Fruit fly (Drosophila melanogaster) whole organism, embryonic: ENCODE measurements around the gene CG5191.

Source experiments
- BtbVII ChIP-seq: fragments of 200-800 bp; sonication (Bioruptor generic); optimal IDR thresholded peaks from 3 replicates; lab custom pipeline; 2017; ENCODE audit warnings: missing biosample characterization, mild to moderate bottlenecking, missing genetic modification characterization
- CG10979 ChIP-seq: fragments of 200-800 bp; sonication (Bioruptor generic); optimal IDR thresholded peaks from 2 replicates; lab custom pipeline; 2018; ENCODE audit warnings: missing biosample characterization, mild to moderate bottlenecking, missing genetic modification characterization, moderate library complexity
- CG11723 ChIP-seq: fragments of 200-800 bp; sonication (Bioruptor generic); optimal IDR thresholded peaks from 2 replicates; lab custom pipeline; 2017; ENCODE audit warnings: missing biosample characterization, mild to moderate bottlenecking, missing genetic modification characterization
- CG12071 ChIP-seq: fragments of 200-800 bp; sonication (Bioruptor generic); optimal IDR thresholded peaks from 3 replicates; lab custom pipeline; 2018; ENCODE audit warnings: missing biosample characterization, mild to moderate bottlenecking, missing genetic modification characterization
- CG12391 ChIP-seq: fragments of 200-800 bp; sonication (Bioruptor generic); optimal IDR thresholded peaks from 3 replicates; lab custom pipeline; 2018; ENCODE audit warnings: missing biosample characterization, mild to moderate bottlenecking, missing genetic modification characterization, moderate library complexity
- CG12659 ChIP-seq: fragments of 200-800 bp; sonication (Bioruptor generic); optimal IDR thresholded peaks from 3 replicates; lab custom pipeline; 2017; ENCODE audit warnings: mild to moderate bottlenecking, missing biosample characterization, missing genetic modification reagents, missing genetic modification characterization
- CG14050 ChIP-seq: fragments of 200-800 bp; sonication (Bioruptor generic); IDR thresholded peaks from 3 replicates; pipeline ENCODE4 v1.3.6; 2022; ENCODE audit warnings: missing biosample characterization, missing genetic modification characterization
- CG14710 ChIP-seq: fragments of 200-800 bp; sonication (Bioruptor generic); optimal IDR thresholded peaks from 3 replicates; lab custom pipeline; 2019; ENCODE audit warnings: missing biosample characterization, mild to moderate bottlenecking, missing genetic modification characterization, moderate library complexity
- CG15601 ChIP-seq: fragments of 200-800 bp; sonication (Bioruptor generic); optimal IDR thresholded peaks from 3 replicates; lab custom pipeline; 2019; ENCODE audit warnings: missing biosample characterization, mild to moderate bottlenecking, missing genetic modification characterization, moderate library complexity
- CG16779 ChIP-seq: fragments of 200-800 bp; sonication (Bioruptor generic); IDR thresholded peaks from 2 replicates; pipeline ENCODE4 v1.3.6; 2022; ENCODE audit warnings: missing biosample characterization, missing genetic modification characterization
- CG17186 ChIP-seq: fragments of 200-800 bp; sonication (Bioruptor generic); optimal IDR thresholded peaks from 3 replicates; lab custom pipeline; 2017; ENCODE audit warnings: missing biosample characterization, missing genetic modification reagents, missing genetic modification characterization
- CG2120 ChIP-seq: fragments of 200-800 bp; sonication (Bioruptor generic); optimal IDR thresholded peaks from 3 replicates; lab custom pipeline; 2016; ENCODE audit warnings: missing biosample characterization, missing genetic modification characterization
- CG34422 ChIP-seq: fragments of 200-800 bp; sonication (Bioruptor generic); IDR thresholded peaks from 3 replicates; pipeline ENCODE4 v1.3.6; 2022; ENCODE audit warnings: missing biosample characterization, missing genetic modification characterization
- CG4328 ChIP-seq: fragments of 200-800 bp; sonication (Bioruptor generic); optimal IDR thresholded peaks from 3 replicates; lab custom pipeline; 2017; ENCODE audit warnings: missing biosample characterization, missing genetic modification reagents, missing genetic modification characterization
- CG43689 ChIP-seq: fragments of 200-800 bp; sonication (Bioruptor generic); IDR thresholded peaks from 2 replicates; pipeline ENCODE4 v1.3.6; 2022; ENCODE audit warnings: missing biosample characterization, missing genetic modification characterization
- CG4730 ChIP-seq: fragments of 200-800 bp; sonication (Bioruptor generic); IDR thresholded peaks from 2 replicates; pipeline ENCODE4 v1.3.6; 2022; ENCODE audit warnings: missing biosample characterization, missing genetic modification characterization
- CG7928 ChIP-seq: fragments of 200-800 bp; sonication (Bioruptor generic); optimal IDR thresholded peaks from 2 replicates; lab custom pipeline; 2017; ENCODE audit warnings: missing biosample characterization, mild to moderate bottlenecking, missing genetic modification characterization
- CG7963 ChIP-seq: fragments of 200-800 bp; sonication (Bioruptor generic); IDR thresholded peaks from 3 replicates; pipeline ENCODE4 v1.3.6; 2022; ENCODE audit warnings: missing biosample characterization, missing genetic modification characterization; ENCODE audit not compliant: partially characterized antibody
- CG8924 ChIP-seq: fragments of 200-800 bp; optimal IDR thresholded peaks from 3 replicates; lab custom pipeline; 2019; ENCODE audit warnings: missing biosample characterization, mild to moderate bottlenecking, missing genetic modification characterization, moderate library complexity
- Dip2 ChIP-seq: fragments of 200-800 bp; sonication (Bioruptor generic); IDR thresholded peaks from 2 replicates; pipeline ENCODE4 v1.3.6; 2022; ENCODE audit warnings: missing biosample characterization, missing genetic modification characterization
- Doc2 ChIP-seq: fragments of 200-800 bp; sonication (Bioruptor generic); IDR thresholded peaks from 2 replicates; pipeline ENCODE4 v1.3.6; 2022; ENCODE audit warnings: missing biosample characterization, missing genetic modification characterization
- Eip74EF ChIP-seq, 2 experiments: fragments of 200-800 bp in 1 of 2; fragments of >200 bp in 1 of 2; sonication (Bioruptor generic) in 1 of 2; optimal IDR thresholded peaks; 2 replicates each; lab custom pipeline; 2017 to 2019; ENCODE audit warnings: missing biosample characterization in 2 of 2, missing genetic modification characterization in 2 of 2, mild to moderate bottlenecking in 1 of 2, moderate library complexity in 1 of 2
- Elba2 ChIP-seq: fragments of 200-800 bp; sonication (Bioruptor generic); optimal IDR thresholded peaks from 3 replicates; lab custom pipeline; 2016; ENCODE audit warnings: missing biosample characterization, missing genetic modification characterization
- Gsc ChIP-seq: fragments of 200-800 bp; sonication (Bioruptor generic); IDR thresholded peaks from 2 replicates; pipeline ENCODE4 v1.3.6; 2022; ENCODE audit warnings: missing biosample characterization, missing genetic modification characterization
- HmgZ ChIP-seq: fragments of 200-800 bp; sonication (Bioruptor generic); optimal IDR thresholded peaks from 2 replicates; lab custom pipeline; 2018; ENCODE audit warnings: missing biosample characterization, mild to moderate bottlenecking, missing genetic modification characterization
- NFAT ChIP-seq: fragments of 200-800 bp; sonication (Bioruptor generic); IDR thresholded peaks from 2 replicates; pipeline ENCODE4 v1.3.6; 2022; ENCODE audit warnings: missing biosample characterization, missing genetic modification characterization
- Sry-δ ChIP-seq: fragments of 200-800 bp; sonication (Bioruptor generic); optimal IDR thresholded peaks from 2 replicates; lab custom pipeline; 2016; ENCODE audit warnings: missing biosample characterization, missing genetic modification characterization
- Stat92E ChIP-seq, 3 experiments: fragments of >200 bp in 2 of 3; fragments of 200-800 bp in 1 of 3; sonication (Bioruptor generic) in 1 of 3; optimal IDR thresholded peaks; 2 replicates each; lab custom pipeline; 2017 to 2019; ENCODE audit warnings: missing biosample characterization in 3 of 3, missing genetic modification characterization in 3 of 3, mild to moderate bottlenecking in 1 of 3, moderate library complexity in 1 of 3
- al ChIP-seq: fragments of 200-800 bp; sonication (Bioruptor generic); IDR thresholded peaks from 2 replicates; pipeline ENCODE4 v1.3.6; 2022; ENCODE audit warnings: missing biosample characterization, missing genetic modification characterization
- ase ChIP-seq: fragments of 200-800 bp; sonication (Bioruptor generic); IDR thresholded peaks from 3 replicates; pipeline ENCODE4 v1.3.6; 2022; ENCODE audit warnings: missing biosample characterization, missing genetic modification characterization
- ato ChIP-seq: fragments of 200-800 bp; sonication (Bioruptor generic); IDR thresholded peaks from 2 replicates; pipeline ENCODE4 v1.3.6; 2022; ENCODE audit warnings: missing biosample characterization, missing genetic modification characterization; ENCODE audit not compliant: partially characterized antibody
- az2 ChIP-seq: fragments of 200-800 bp; sonication (Bioruptor generic); optimal IDR thresholded peaks from 3 replicates; lab custom pipeline; 2016; ENCODE audit warnings: missing biosample characterization, missing genetic modification characterization
- cg ChIP-seq: fragments of 200-800 bp; sonication (Bioruptor generic); optimal IDR thresholded peaks from 3 replicates; lab custom pipeline; 2019; ENCODE audit warnings: missing biosample characterization, mild to moderate bottlenecking, missing genetic modification characterization, moderate library complexity
- crp ChIP-seq, 2 experiments: fragments of 200-800 bp; sonication (Bioruptor generic); optimal IDR thresholded peaks; 2 replicates in 1 of 2; 3 replicates in 1 of 2; lab custom pipeline; 2017; ENCODE audit warnings: missing biosample characterization in 2 of 2, missing genetic modification characterization in 2 of 2, mild to moderate bottlenecking in 1 of 2, moderate library complexity in 1 of 2
- dan ChIP-seq: fragments of 200-800 bp; sonication (Bioruptor generic); IDR thresholded peaks from 2 replicates; pipeline ENCODE4 v1.3.6; 2022; ENCODE audit warnings: missing biosample characterization, missing genetic modification characterization
- ems ChIP-seq: fragments of 200-800 bp; sonication (Bioruptor generic); optimal IDR thresholded peaks from 3 replicates; lab custom pipeline; 2016; ENCODE audit warnings: missing biosample characterization, missing genetic modification characterization
- ewg ChIP-seq: fragments of 200-800 bp; sonication (Bioruptor generic); optimal IDR thresholded peaks from 3 replicates; lab custom pipeline; 2017; ENCODE audit warnings: mild to moderate bottlenecking, missing biosample characterization, missing genetic modification reagents, missing genetic modification characterization
- fru ChIP-seq: fragments of >200 bp; optimal IDR thresholded peaks from 2 replicates; lab custom pipeline; 2017
- ftz-f1 ChIP-seq: fragments of 200-800 bp; sonication (Bioruptor generic); optimal IDR thresholded peaks from 2 replicates; lab custom pipeline; 2016; ENCODE audit warnings: missing biosample characterization, missing genetic modification characterization
- gfzf ChIP-seq: fragments of 200-800 bp; sonication (Bioruptor generic); optimal IDR thresholded peaks from 2 replicates; lab custom pipeline; 2016; ENCODE audit warnings: missing biosample characterization, mild to moderate bottlenecking, missing genetic modification characterization, moderate library complexity
- nerfin-2 ChIP-seq: fragments of 200-800 bp; sonication (Bioruptor generic); IDR thresholded peaks from 2 replicates; pipeline ENCODE4 v1.3.6; 2022; ENCODE audit warnings: missing biosample characterization, missing genetic modification characterization; ENCODE audit not compliant: partially characterized antibody
- nom ChIP-seq: fragments of 200-800 bp; sonication (Bioruptor generic); optimal IDR thresholded peaks from 2 replicates; lab custom pipeline; 2017; ENCODE audit warnings: missing biosample characterization, missing genetic modification characterization, mild to moderate bottlenecking, moderate library complexity, missing genetic modification reagents
- otp ChIP-seq: fragments of 200-800 bp; sonication (Bioruptor generic); IDR thresholded peaks from 3 replicates; pipeline ENCODE4, ENCODE4 v1.3.6; 2022; ENCODE audit warnings: missing biosample characterization, missing genetic modification characterization
- pnt ChIP-seq: fragments of 200-800 bp; sonication (Bioruptor generic); optimal IDR thresholded peaks from 3 replicates; lab custom pipeline; 2016; ENCODE audit warnings: missing biosample characterization, missing genetic modification characterization
- pum ChIP-seq: fragments of 200-800 bp; sonication (Bioruptor generic); optimal IDR thresholded peaks from 2 replicates; lab custom pipeline; 2016; ENCODE audit warnings: missing biosample characterization, missing genetic modification characterization
- ranshi ChIP-seq: fragments of 200-800 bp; sonication (Bioruptor generic); IDR thresholded peaks from 2 replicates; pipeline ENCODE4 v1.3.6; 2022; ENCODE audit warnings: missing biosample characterization, missing genetic modification characterization
- scrt ChIP-seq: fragments of 200-800 bp; sonication (Bioruptor generic); optimal IDR thresholded peaks from 2 replicates; lab custom pipeline; 2018; ENCODE audit warnings: missing biosample characterization, mild to moderate bottlenecking, missing genetic modification characterization, moderate library complexity
- vnd ChIP-seq: fragments of 200-800 bp; sonication (Bioruptor generic); IDR thresholded peaks from 3 replicates; pipeline ENCODE4 v1.3.6; 2022; ENCODE audit warnings: missing biosample characterization, missing genetic modification characterization; ENCODE audit not compliant: partially characterized antibody
- yki ChIP-seq: fragments of >200 bp; optimal IDR thresholded peaks from 3 replicates; lab custom pipeline; 2018

Gene CG5191

DNA sequence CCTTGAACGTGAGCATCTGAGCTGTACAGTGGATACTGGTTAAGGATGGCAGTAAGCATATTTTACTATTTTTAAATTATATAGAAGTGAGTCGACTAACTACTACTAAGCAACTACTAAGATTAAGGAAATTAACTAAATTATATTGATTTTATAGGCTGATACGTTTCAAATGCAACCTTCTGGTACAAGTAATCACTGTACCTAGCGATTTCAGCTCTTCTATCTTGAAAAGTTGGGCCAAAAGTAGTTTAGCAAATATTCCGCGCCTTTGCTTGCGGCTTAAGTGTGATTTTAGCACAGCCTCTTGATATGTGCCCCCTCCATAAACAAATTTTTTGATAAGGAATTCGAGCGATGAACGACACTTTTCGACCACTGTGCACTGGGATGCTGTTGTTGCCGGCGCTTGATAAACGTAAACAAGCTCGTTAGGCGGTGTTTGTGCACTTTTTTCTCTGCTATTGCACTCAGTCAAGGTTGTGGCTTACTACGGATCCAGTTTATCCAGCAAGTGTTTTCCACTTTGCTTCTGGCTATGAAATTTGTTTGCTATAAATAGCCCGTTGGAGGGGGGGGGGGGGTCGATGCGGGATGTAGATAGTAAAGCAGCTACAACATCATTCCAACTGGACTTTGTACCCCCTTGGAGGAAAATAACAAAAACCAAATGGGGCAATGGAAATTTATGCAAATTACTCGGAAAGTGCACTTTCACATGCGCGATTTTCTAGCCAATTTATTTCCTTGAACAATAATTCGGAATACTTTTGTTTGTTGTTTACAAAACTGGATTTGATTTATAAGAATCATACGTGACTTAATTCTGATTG, 4.2 kb upstream of the CG5191 start (continued):
- TF ChIP-seq NFAT (GFP tag; lab: Robert Waterston, UW) (peak; percentile 73), CG16779 (GFP tag; lab: Robert Waterston, UW) (peak; percentile 83), ems (GFP tag; lab: Kevin White, UChicago) (no peak), CG14710 (tag; lab: Kevin White, UChicago) (peak; percentile 18), vnd (GFP tag; lab: Robert Waterston, UW) (no peak), al (peak; percentile 89), Eip74EF (GFP tag; optimal IDR thresholded peaks at IDR 0.05; lab: Kevin White, UChicago) (no peak), scrt (peak; percentile 68), CG12071 (GFP tag; lab: Kevin White, UChicago) (no peak), dan (GFP tag; lab: Robert Waterston, UW) (no peak), ewg (GFP tag; lab: Kevin White, UChicago) (peak; percentile 3), fru (lab: Kevin White, UChicago) (no peak), CG2120 (peak; percentile 85), gfzf (GFP tag; lab: Kevin White, UChicago) (no peak), CG4328 (GFP tag; lab: Kevin White, UChicago) (no peak), pum (no peak), ato (GFP tag; lab: Robert Waterston, UW) (no peak), CG4730 (GFP tag; lab: Robert Waterston, UW) (peak; percentile 79), Elba2 (GFP tag; lab: Kevin White, UChicago) (no peak), CG34422 (GFP tag; lab: Robert Waterston, UW) (peak; percentile 78), ftz-f1 (GFP tag; lab: Kevin White, UChicago) (peak; percentile 65), CG7928 (GFP tag; lab: Kevin White, UChicago) (peak; percentile 4), BtbVII (peak; percentile 83), CG7963 (GFP tag; lab: Robert Waterston, UW) (no peak), CG14050 (GFP tag; lab: Robert Waterston, UW) (peak; percentile 65), HmgZ (tag; lab: Kevin White, UChicago) (no peak), Stat92E (GFP tag; optimal IDR thresholded peaks at IDR 0.05; lab: Kevin White, UChicago) (no peak), CG12659 (GFP tag; lab: Kevin White, UChicago) (peak; percentile 60), cg (GFP tag; lab: Kevin White, UChicago) (no peak), Doc2 (GFP tag; lab: Robert Waterston, UW) (no peak), otp (peak; percentile 55; the same call in 2 of the 3 replicates), CG11723 (GFP tag; lab: Kevin White, UChicago) (peak; percentile 26), Dip2 (GFP tag; lab: Robert Waterston, UW) (no peak; the same call in 1 of the 2 replicates), ase (peak; percentile 72; the same call in 2 of the 3 replicates), CG17186 (GFP tag; lab: Kevin White, UChicago) (no peak), CG12391 (tag; lab: Kevin White, UChicago) (peak; percentile 54), Sry-δ (GFP tag; lab: Kevin White, UChicago) (no peak), nom (GFP tag; lab: Kevin White, UChicago) (peak; percentile 98), crp (GFP tag; optimal IDR thresholded peaks at IDR 0.05; lab: Kevin White, UChicago) (no peak), Gsc (GFP tag; lab: Robert Waterston, UW) (no peak), CG8924 (tag; lab: Kevin White, UChicago) (peak; percentile 74), pnt (GFP tag; lab: Kevin White, UChicago) (no peak), CG43689 (GFP tag; lab: Robert Waterston, UW) (peak; percentile 39; the same call in 1 of the 2 replicates), yki (lab: Kevin White, UChicago) (no peak), nerfin-2 (0 out of 2 replicates have a peak, but pooled peaks have one; percentile 19), CG10979 (peak; percentile 39), ranshi (GFP tag; lab: Robert Waterston, UW) (peak; percentile 80), az2 (GFP tag; lab: Kevin White, UChicago) (peak; percentile 38), CG15601 (tag; lab: Kevin White, UChicago) (no peak)
